Fruit fly (Drosophila melanogaster): ENCODE results near the gene CG10116.

Gene CG10116

DNA sequence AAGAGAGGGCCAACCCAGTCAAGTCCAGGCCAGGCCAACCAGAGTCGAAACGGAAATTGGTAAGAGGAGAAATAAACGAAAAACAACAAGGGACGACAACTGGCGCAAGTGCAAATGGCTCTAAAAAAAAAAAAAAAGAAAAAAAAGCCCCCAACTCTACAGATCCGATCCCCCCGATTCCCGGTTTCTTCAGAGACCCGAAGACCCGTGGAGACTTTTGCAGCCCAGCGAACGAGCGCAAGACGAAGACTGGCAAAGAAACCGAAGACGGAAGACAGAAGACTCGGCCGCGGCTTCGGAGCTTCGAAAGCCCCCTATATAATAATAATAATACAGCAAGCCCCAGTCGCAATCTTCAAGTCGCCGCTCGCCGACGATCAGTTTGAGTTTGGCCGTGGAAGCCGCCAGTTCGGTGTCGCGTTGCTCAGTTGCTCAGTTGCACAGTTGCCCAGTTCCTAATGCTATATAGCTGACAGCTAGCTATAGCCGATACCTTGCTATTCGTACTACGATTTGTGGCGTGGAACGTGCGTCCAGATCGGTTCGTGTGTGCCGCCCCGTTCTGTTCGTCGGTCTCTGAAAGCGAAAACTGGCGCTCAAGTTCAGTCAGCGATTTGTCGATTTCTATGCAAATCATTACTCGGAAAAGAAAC lies 37.5 kb upstream of the CG10116 start:
- peak; percentile 63 for TF ChIP-seq Sp1 (GFP tag; optimal IDR thresholded peaks at IDR 0.05)
- peak; percentile 23 for TF ChIP-seq sage (GFP tag; optimal IDR thresholded peaks at IDR 0.05)
- peak; percentile 43 for TF ChIP-seq rgr (GFP tag; optimal IDR thresholded peaks at IDR 0.05)
- no peak for TF ChIP-seq tai (GFP tag; optimal IDR thresholded peaks at IDR 0.05)
- TF ChIP-seq OdsH (GFP tag; optimal IDR thresholded peaks at IDR 0.05): no peak
- TF ChIP-seq N (GFP tag; optimal IDR thresholded peaks at IDR 0.05): no peak
- no peak for TF ChIP-seq Abd-B (GFP tag; optimal IDR thresholded peaks at IDR 0.05)
- TF ChIP-seq Hr83 (GFP tag; optimal IDR thresholded peaks at IDR 0.05; ENCODE audit: poor library complexity, severe bottlenecking): no peak
- TF ChIP-seq jim (GFP tag; optimal IDR thresholded peaks at IDR 0.05): peak; percentile 92
- TF ChIP-seq Jra (GFP tag; optimal IDR thresholded peaks at IDR 0.05): no peak
- TF ChIP-seq GATAd (GFP tag; optimal IDR thresholded peaks at IDR 0.05): no peak
- TF ChIP-seq Mio (GFP tag; optimal IDR thresholded peaks at IDR 0.05): no peak
- TF ChIP-seq Myc (optimal IDR thresholded peaks at IDR 0.05): no peak
- peak; percentile 2 for TF ChIP-seq Hnf4 (GFP tag; optimal IDR thresholded peaks at IDR 0.05)
- TF ChIP-seq dl (GFP tag; optimal IDR thresholded peaks at IDR 0.05; ENCODE audit: insufficient read depth in 1 of 2, partially characterized antibody in 2 of 2): peak in 1 of 2 experiments; percentile 15
- TF ChIP-seq usp (GFP tag; optimal IDR thresholded peaks at IDR 0.05): no peak
- no peak for TF ChIP-seq ey (GFP tag; optimal IDR thresholded peaks at IDR 0.05)
- no peak for TF ChIP-seq dmrt93B (GFP tag; optimal IDR thresholded peaks at IDR 0.05)
- peak; percentile 28 for TF ChIP-seq brk (GFP tag; optimal IDR thresholded peaks at IDR 0.05)
- peak; percentile 14 for TF ChIP-seq fru (GFP tag; optimal IDR thresholded peaks at IDR 0.05)
- TF ChIP-seq foxo (GFP tag; optimal IDR thresholded peaks at IDR 0.05): peak; percentile 9 to 64
- TF ChIP-seq CG9705 (GFP tag; optimal IDR thresholded peaks at IDR 0.05): no peak
- TF ChIP-seq br (GFP tag; optimal IDR thresholded peaks at IDR 0.05): peak; percentile 30
- peak; percentile 80 for TF ChIP-seq psq (GFP tag; optimal IDR thresholded peaks at IDR 0.05)
- TF ChIP-seq lola (GFP tag; optimal IDR thresholded peaks at IDR 0.05): no peak
- peak; percentile 80 for TF ChIP-seq Rel (GFP tag; optimal IDR thresholded peaks at IDR 0.05)
- TF ChIP-seq Rel (tag; optimal IDR thresholded peaks at IDR 0.05): peak; percentile 96
- peak; percentile 50 for TF ChIP-seq Dif (GFP tag; optimal IDR thresholded peaks at IDR 0.05; ENCODE audit: partially characterized antibody)
- TF ChIP-seq dsf (GFP tag; optimal IDR thresholded peaks at IDR 0.05; ENCODE audit: borderline replicate concordance): no peak
- TF ChIP-seq sv (GFP tag; optimal IDR thresholded peaks at IDR 0.05): no peak
- no peak for TF ChIP-seq HLH106 (tag; optimal IDR thresholded peaks at IDR 0.05)
- no peak for TF ChIP-seq Hr78 (GFP tag; optimal IDR thresholded peaks at IDR 0.05)
- TF ChIP-seq h (GFP tag; optimal IDR thresholded peaks at IDR 0.05): peak; percentile 66
- TF ChIP-seq woc (GFP tag; optimal IDR thresholded peaks at IDR 0.05): no peak
- TF ChIP-seq Dfd (GFP tag; optimal IDR thresholded peaks at IDR 0.05): no peak
- no peak for TF ChIP-seq CrebA (GFP tag; optimal IDR thresholded peaks at IDR 0.05; ENCODE audit: borderline replicate concordance)
- no peak for TF ChIP-seq CG32264 (GFP tag; optimal IDR thresholded peaks at IDR 0.05)
- no peak for TF ChIP-seq pan (optimal IDR thresholded peaks at IDR 0.05)
- no peak for TF ChIP-seq Vsx2 (GFP tag; optimal IDR thresholded peaks at IDR 0.05; ENCODE audit: partially characterized antibody)

dm6 chr3L:13490689-13491348 lies 33.8 kb upstream of the CG10116 start:
- TF ChIP-seq Rel (GFP tag; optimal IDR thresholded peaks at IDR 0.05): no peak
- no peak for TF ChIP-seq Rel (tag; optimal IDR thresholded peaks at IDR 0.05)
- TF ChIP-seq jim (GFP tag; optimal IDR thresholded peaks at IDR 0.05): no peak
- TF ChIP-seq lola (GFP tag; optimal IDR thresholded peaks at IDR 0.05): no peak
- no peak for TF ChIP-seq br (GFP tag; optimal IDR thresholded peaks at IDR 0.05)
- no peak for TF ChIP-seq brk (GFP tag; optimal IDR thresholded peaks at IDR 0.05)
- no peak for TF ChIP-seq CrebA (GFP tag; optimal IDR thresholded peaks at IDR 0.05; ENCODE audit: borderline replicate concordance)
- TF ChIP-seq GATAd (GFP tag; optimal IDR thresholded peaks at IDR 0.05): no peak
- TF ChIP-seq Hr78 (GFP tag; optimal IDR thresholded peaks at IDR 0.05): no peak
- no peak for TF ChIP-seq sage (GFP tag; optimal IDR thresholded peaks at IDR 0.05)
- TF ChIP-seq CG32264 (GFP tag; optimal IDR thresholded peaks at IDR 0.05): no peak
- no peak for TF ChIP-seq N (GFP tag; optimal IDR thresholded peaks at IDR 0.05)
- no peak for TF ChIP-seq dsf (GFP tag; optimal IDR thresholded peaks at IDR 0.05; ENCODE audit: borderline replicate concordance)
- TF ChIP-seq Hnf4 (GFP tag; optimal IDR thresholded peaks at IDR 0.05): no peak
- no peak for TF ChIP-seq Dfd (GFP tag; optimal IDR thresholded peaks at IDR 0.05)
- no peak for TF ChIP-seq tai (GFP tag; optimal IDR thresholded peaks at IDR 0.05)
- TF ChIP-seq h (GFP tag; optimal IDR thresholded peaks at IDR 0.05): no peak
- TF ChIP-seq ey (GFP tag; optimal IDR thresholded peaks at IDR 0.05): no peak
- no peak for TF ChIP-seq sv (GFP tag; optimal IDR thresholded peaks at IDR 0.05)
- no peak for TF ChIP-seq Sp1 (GFP tag; optimal IDR thresholded peaks at IDR 0.05)

Measured in whole organism, wandering third instar larva.